Fruit fly (Drosophila melanogaster): ENCODE measurements around the gene Ref1.

Ref1 gene

DNA sequence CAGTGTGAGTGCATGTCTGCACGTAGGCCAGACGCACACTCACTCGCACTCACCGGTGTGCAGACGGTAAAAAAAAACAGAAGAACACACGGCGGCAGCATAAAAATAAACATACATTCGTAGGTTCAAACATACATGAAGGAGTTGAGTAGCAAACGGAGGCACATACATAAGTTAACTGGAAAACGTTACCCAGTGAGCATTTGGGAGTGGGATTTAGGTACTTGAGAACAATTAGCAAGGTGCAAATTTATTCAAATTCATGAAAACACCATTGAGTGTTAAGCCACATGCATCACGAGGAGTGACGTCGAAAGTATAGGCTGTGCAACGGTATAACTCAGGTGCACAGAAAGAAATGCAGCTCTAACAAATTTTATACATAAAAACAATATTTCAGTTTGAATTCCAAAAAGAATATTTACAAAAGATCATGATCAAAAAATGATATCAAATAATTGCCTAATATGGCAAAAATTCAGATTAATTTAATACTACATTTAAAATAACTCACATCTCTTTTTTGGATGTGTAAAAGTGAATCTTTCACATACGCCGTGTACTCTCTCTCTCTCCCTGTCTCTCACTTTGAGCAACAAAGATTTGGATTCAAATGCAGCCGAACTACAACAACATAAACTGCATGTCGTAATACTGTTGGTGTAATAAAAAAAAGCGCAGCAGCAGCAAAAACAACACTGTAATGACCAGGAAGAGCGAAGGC, 28.6 kb upstream of the Ref1 start (continued):
- TF ChIP-seq NfI (GFP tag; optimal IDR thresholded peaks at IDR 0.05) = peak; percentile 80
- TF ChIP-seq danr (GFP tag; IDR thresholded peaks at IDR 0.05) = no peak
- peak; percentile 95 for TF ChIP-seq CG8290 (GFP tag; optimal IDR thresholded peaks at IDR 0.05)
- peak; percentile 50 to 91 for TF ChIP-seq CG8290 (tag; optimal IDR thresholded peaks at IDR 0.05)
- TF ChIP-seq vfl (GFP tag; optimal IDR thresholded peaks at IDR 0.05) = no peak
- peak; percentile 92 for TF ChIP-seq CG9437 (GFP tag; optimal IDR thresholded peaks at IDR 0.05)
- peak; percentile 98 for TF ChIP-seq gsb-n (tag; optimal IDR thresholded peaks at IDR 0.05)
- peak; percentile 82 for TF ChIP-seq repo (GFP tag; optimal IDR thresholded peaks at IDR 0.05)
- TF ChIP-seq Adf1 (GFP tag; IDR thresholded peaks at IDR 0.05) = no peak
- peak; percentile 91 for TF ChIP-seq CG16863 (GFP tag; optimal IDR thresholded peaks at IDR 0.05)
- no peak for TF ChIP-seq otp (GFP tag; IDR thresholded peaks at IDR 0.05)
- TF ChIP-seq rib (GFP tag; IDR thresholded peaks at IDR 0.05) = no peak
- TF ChIP-seq CG12104 (GFP tag; optimal IDR thresholded peaks at IDR 0.05) = peak; percentile 92
- TF ChIP-seq dmrt11E (tag; optimal IDR thresholded peaks at IDR 0.05) = peak; percentile 99
- TF ChIP-seq gro (GFP tag; optimal IDR thresholded peaks at IDR 0.05) = no peak
- peak; percentile 67 for TF ChIP-seq sima (GFP tag; optimal IDR thresholded peaks at IDR 0.05)
- peak; percentile 63 for TF ChIP-seq CG6683 (GFP tag; optimal IDR thresholded peaks at IDR 0.05)
- TF ChIP-seq ara (GFP tag; IDR thresholded peaks at IDR 0.05) = no peak
- no peak for TF ChIP-seq CG2889 (GFP tag; IDR thresholded peaks at IDR 0.05)
- no peak for TF ChIP-seq CG11456 (GFP tag; IDR thresholded peaks at IDR 0.05)
- TF ChIP-seq CG13296 (GFP tag; optimal IDR thresholded peaks at IDR 0.05) = peak; percentile 72
- TF ChIP-seq sug (tag; optimal IDR thresholded peaks at IDR 0.05) = peak; percentile 57
- TF ChIP-seq CG11398 (GFP tag; optimal IDR thresholded peaks at IDR 0.05) = peak; percentile 91
- TF ChIP-seq CG4424 (GFP tag; optimal IDR thresholded peaks at IDR 0.05) = peak; percentile 97
- no peak for TF ChIP-seq CG17328 (GFP tag; IDR thresholded peaks at IDR 0.05)
- peak; percentile 98 for TF ChIP-seq CG14710 (tag; optimal IDR thresholded peaks at IDR 0.05)
- peak; percentile 86 for TF ChIP-seq Nf-YB (GFP tag; optimal IDR thresholded peaks at IDR 0.05)
- peak; percentile 89 for TF ChIP-seq trh (GFP tag; optimal IDR thresholded peaks at IDR 0.05)
- TF ChIP-seq NK7.1 (GFP tag; optimal IDR thresholded peaks at IDR 0.05) = peak; percentile 88
- TF ChIP-seq fd64A (GFP tag; optimal IDR thresholded peaks at IDR 0.05) = peak; percentile 92
- no peak for TF ChIP-seq Ptx1 (GFP tag; IDR thresholded peaks at IDR 0.05)
- peak; percentile 93 for TF ChIP-seq CG6254 (GFP tag; optimal IDR thresholded peaks at IDR 0.05)
- TF ChIP-seq Xrp1 (GFP tag; IDR thresholded peaks at IDR 0.05) = no peak
- TF ChIP-seq CG6765 (GFP tag; optimal IDR thresholded peaks at IDR 0.05) = no peak
- TF ChIP-seq CG2712 (tag; optimal IDR thresholded peaks at IDR 0.05) = peak; percentile 99
- peak; percentile 98 for TF ChIP-seq tap (tag; optimal IDR thresholded peaks at IDR 0.05)
- TF ChIP-seq vvl (GFP tag; IDR thresholded peaks at IDR 0.05) = no peak
- TF ChIP-seq ac (GFP tag; optimal IDR thresholded peaks at IDR 0.05) = peak; percentile 93
- TF ChIP-seq Rfx (GFP tag; IDR thresholded peaks at IDR 0.05) = no peak
- TF ChIP-seq CG14667 (GFP tag; IDR thresholded peaks at IDR 0.05) = no peak
- TF ChIP-seq tio (GFP tag; optimal IDR thresholded peaks at IDR 0.05) = peak; percentile 92
- no peak for TF ChIP-seq Oaz (GFP tag; IDR thresholded peaks at IDR 0.05)
- TF ChIP-seq hkb (optimal IDR thresholded peaks at IDR 0.05) = no peak
- no peak for TF ChIP-seq hkb (GFP tag; IDR thresholded peaks at IDR 0.05)
- TF ChIP-seq Hr51 (GFP tag; optimal IDR thresholded peaks at IDR 0.05) = peak; percentile 69 to 96
- peak; percentile 49 for TF ChIP-seq HLH54F (GFP tag; optimal IDR thresholded peaks at IDR 0.05)
- no peak for TF ChIP-seq Tbp (GFP tag; optimal IDR thresholded peaks at IDR 0.05)
- peak; percentile 72 for TF ChIP-seq CG7745 (tag; optimal IDR thresholded peaks at IDR 0.05)
- TF ChIP-seq CG7839 (tag; optimal IDR thresholded peaks at IDR 0.05) = peak; percentile 96
- TF ChIP-seq Sry-β (GFP tag; optimal IDR thresholded peaks at IDR 0.05) = peak; percentile 68
- TF ChIP-seq BEAF-32 (GFP tag; optimal IDR thresholded peaks at IDR 0.05) = no peak

Measured in whole organism, embryonic.